Fruit fly (Drosophila melanogaster) whole organism, embryonic: ENCODE results near the gene CG10177.

Experiments used
- Abd-B ChIP-seq: fragments of 200-800 bp; sonication (Bioruptor generic); optimal IDR thresholded peaks from 2 replicates; lab custom pipeline; 2018; ENCODE audit warnings: missing biosample characterization, mild to moderate bottlenecking, missing genetic modification characterization, moderate library complexity
- CG12104 ChIP-seq: fragments of 200-800 bp; sonication (Bioruptor generic); optimal IDR thresholded peaks from 3 replicates; lab custom pipeline; 2016; ENCODE audit warnings: missing biosample characterization, missing genetic modification characterization
- CG15073 ChIP-seq: fragments of 200-800 bp; sonication (Bioruptor generic); optimal IDR thresholded peaks from 2 replicates; lab custom pipeline; 2016; ENCODE audit warnings: missing biosample characterization, missing genetic modification characterization
- D19A ChIP-seq: fragments of 200-800 bp; optimal IDR thresholded peaks from 3 replicates; lab custom pipeline; 2019; ENCODE audit warnings: missing biosample characterization, mild to moderate bottlenecking, missing genetic modification characterization, moderate library complexity
- emc ChIP-seq: fragments of 200-800 bp; sonication (Bioruptor generic); optimal IDR thresholded peaks from 2 replicates; lab custom pipeline; 2016; ENCODE audit warnings: missing biosample characterization, missing genetic modification characterization
- eyg ChIP-seq: fragments of 200-800 bp; sonication (Bioruptor generic); optimal IDR thresholded peaks from 3 replicates; lab custom pipeline; 2016; ENCODE audit warnings: missing biosample characterization, missing genetic modification characterization
- fd102C ChIP-seq: fragments of 200-800 bp; sonication (Bioruptor generic); optimal IDR thresholded peaks from 2 replicates; lab custom pipeline; 2018; ENCODE audit warnings: missing biosample characterization, mild to moderate bottlenecking, missing genetic modification characterization, moderate library complexity
- ind ChIP-seq: fragments of 200-800 bp; sonication (Bioruptor generic); optimal IDR thresholded peaks from 3 replicates; lab custom pipeline; 2016; ENCODE audit warnings: missing biosample characterization, missing genetic modification characterization
- unc-4 ChIP-seq: fragments of 200-800 bp; sonication (Bioruptor generic); IDR thresholded peaks from 2 replicates; pipeline ENCODE4 v1.3.6; 2022; ENCODE audit warnings: missing biosample characterization, missing genetic modification characterization; ENCODE audit not compliant: partially characterized antibody
- vfl ChIP-seq: fragments of 200-800 bp; sonication (Bioruptor generic); optimal IDR thresholded peaks from 2 replicates; lab custom pipeline; 2016; ENCODE audit warnings: missing biosample characterization, missing genetic modification characterization

DNA sequence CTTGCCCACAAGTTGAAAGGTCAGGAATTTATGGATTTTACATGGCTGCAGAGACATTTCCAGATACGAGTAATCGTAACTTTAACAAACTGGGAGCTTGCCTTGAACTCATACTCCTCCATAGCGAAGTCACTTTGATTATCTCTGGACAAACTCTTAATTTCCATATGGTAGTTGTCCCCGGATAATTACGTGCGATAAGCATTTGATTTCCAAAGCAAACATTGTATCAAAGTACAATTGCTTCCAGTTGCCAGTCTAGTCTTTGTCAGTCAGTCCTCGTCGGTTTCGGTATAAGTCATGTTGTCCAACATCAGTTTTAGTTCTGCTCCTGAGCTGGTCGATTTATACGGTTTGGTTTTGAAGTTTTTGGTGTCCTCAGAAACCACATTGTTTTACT lies 34.2 kb downstream of the CG10177 start, which contains the start of gene Ir94h:
- TF ChIP-seq eyg (GFP tag; lab: Kevin White, UChicago) (no peak), ind (no peak), D19A (tag; lab: Kevin White, UChicago) (no peak), unc-4 (GFP tag; lab: Robert Waterston, UW) (no peak), Abd-B (GFP tag; lab: Kevin White, UChicago) (no peak), emc (GFP tag; lab: Kevin White, UChicago) (no peak), CG12104 (GFP tag; lab: Kevin White, UChicago) (no peak), vfl (GFP tag; lab: Kevin White, UChicago) (no peak), CG15073 (no peak), fd102C (GFP tag; lab: Kevin White, UChicago) (no peak)
